Fruit fly (Drosophila melanogaster): ENCODE results near the gene CG11583.

The CG11583 gene

DNA sequence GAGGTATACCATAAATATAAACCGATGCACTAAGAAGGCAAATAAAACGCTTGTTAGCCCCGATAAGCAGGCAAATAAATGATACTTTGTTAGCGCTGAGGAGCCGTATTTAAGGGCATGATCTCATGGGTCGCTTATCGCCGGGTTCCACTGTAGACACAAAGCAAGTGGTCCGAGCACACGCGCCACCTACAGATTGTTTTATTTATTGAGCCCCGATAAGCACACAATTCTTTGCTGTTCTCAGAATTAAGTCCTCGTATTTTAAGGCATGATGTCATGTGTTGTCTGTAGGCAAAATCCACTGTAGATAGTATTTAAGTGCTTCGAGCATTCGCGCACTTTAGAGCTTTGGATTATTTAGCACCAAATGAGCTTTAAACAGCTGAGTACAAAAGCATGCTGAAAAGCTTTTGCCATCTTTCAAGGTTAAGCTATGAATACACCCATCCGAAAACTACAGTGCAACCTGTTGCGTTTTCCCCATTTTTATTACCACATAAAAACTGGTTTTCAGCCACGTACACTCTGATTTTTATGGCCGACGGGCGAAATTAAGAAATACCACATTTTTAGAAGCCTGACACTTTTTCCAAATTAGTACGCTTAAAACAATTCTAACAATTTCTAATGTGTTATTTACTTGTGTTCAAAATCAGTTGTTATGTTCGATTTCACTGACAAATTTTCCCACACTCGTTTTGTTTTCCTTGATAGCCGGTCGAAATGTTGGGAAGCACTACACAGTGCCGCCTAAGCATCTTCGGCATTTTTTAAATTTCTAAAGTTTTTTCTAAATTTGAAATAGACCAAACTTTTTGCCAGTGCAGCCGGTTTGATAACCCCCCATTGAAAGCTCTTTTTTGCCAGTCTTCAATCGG lies 42.9 kb downstream of the CG11583 start, which contains the start of gene Sqor (continued):
- TF ChIP-seq Fer3 (tag; optimal IDR thresholded peaks at IDR 0.05) = peak; percentile 87
- TF ChIP-seq Hr3 (GFP tag; optimal IDR thresholded peaks at IDR 0.05) = peak; percentile 65
- TF ChIP-seq CG1529 (GFP tag; optimal IDR thresholded peaks at IDR 0.05) = peak; percentile 69
- TF ChIP-seq CG10321 (GFP tag; IDR thresholded peaks at IDR 0.05) = peak; percentile 57; the same call in 1 of the 2 replicates
- TF ChIP-seq Lhr (GFP tag; optimal IDR thresholded peaks at IDR 0.05) = peak; percentile 28
- TF ChIP-seq zfh1 (GFP tag; IDR thresholded peaks at IDR 0.05) = peak; percentile 66; the same call in 2 of the 3 replicates
- peak; percentile 76 for TF ChIP-seq CG12071 (GFP tag; optimal IDR thresholded peaks at IDR 0.05)
- peak; percentile 83 for TF ChIP-seq cwo (GFP tag; optimal IDR thresholded peaks at IDR 0.05)
- TF ChIP-seq Rx (GFP tag; IDR thresholded peaks at IDR 0.05) = peak; percentile 68
- TF ChIP-seq Meics (GFP tag; optimal IDR thresholded peaks at IDR 0.05) = peak; percentile 92
- TF ChIP-seq Antp (GFP tag; optimal IDR thresholded peaks at IDR 0.05) = peak; percentile 91
- TF ChIP-seq wdn (GFP tag; IDR thresholded peaks at IDR 0.05) = peak; percentile 70
- peak; percentile 92 for TF ChIP-seq Drgx (GFP tag; IDR thresholded peaks at IDR 0.05)
- no peak for TF ChIP-seq CG42726 (GFP tag; IDR thresholded peaks at IDR 0.05; ENCODE audit: partially characterized antibody)
- TF ChIP-seq gem (tag; optimal IDR thresholded peaks at IDR 0.05) = peak; percentile 92
- peak; percentile 87 for TF ChIP-seq CG11456 (GFP tag; IDR thresholded peaks at IDR 0.05)
- TF ChIP-seq CG12391 (tag; optimal IDR thresholded peaks at IDR 0.05) = peak; percentile 84
- TF ChIP-seq CG14860 (GFP tag; IDR thresholded peaks at IDR 0.05; ENCODE audit: partially characterized antibody) = no peak
- peak; percentile 91 for TF ChIP-seq CG10147 (GFP tag; optimal IDR thresholded peaks at IDR 0.05)
- TF ChIP-seq D19A (tag; optimal IDR thresholded peaks at IDR 0.05) = peak; percentile 64
- TF ChIP-seq CG32772 (GFP tag; IDR thresholded peaks at IDR 0.05) = peak; percentile 72
- TF ChIP-seq hth (optimal IDR thresholded peaks at IDR 0.05) = no peak
- TF ChIP-seq CG4282 (GFP tag; optimal IDR thresholded peaks at IDR 0.05) = peak; percentile 80
- TF ChIP-seq psq (GFP tag; optimal IDR thresholded peaks at IDR 0.05) = peak; percentile 38
- no peak for TF ChIP-seq nau (GFP tag; optimal IDR thresholded peaks at IDR 0.05)
- no peak for TF ChIP-seq bigmax (GFP tag; optimal IDR thresholded peaks at IDR 0.05)
- no peak for TF ChIP-seq sc (optimal IDR thresholded peaks at IDR 0.05)
- TF ChIP-seq sc (GFP tag; optimal IDR thresholded peaks at IDR 0.05) = no peak
- TF ChIP-seq sd (tag; optimal IDR thresholded peaks at IDR 0.05) = peak; percentile 80
- peak; percentile 44 for TF ChIP-seq exex (tag; optimal IDR thresholded peaks at IDR 0.05)
- TF ChIP-seq CG11504 (tag; optimal IDR thresholded peaks at IDR 0.05) = peak; percentile 85
- peak; percentile 86 for TF ChIP-seq fd3F (GFP tag; optimal IDR thresholded peaks at IDR 0.05)
- TF ChIP-seq YL-1 (GFP tag; optimal IDR thresholded peaks at IDR 0.05) = peak; percentile 71
- peak; percentile 77 for TF ChIP-seq tgo (GFP tag; IDR thresholded peaks at IDR 0.05)
- no peak for TF ChIP-seq CG10431 (GFP tag; optimal IDR thresholded peaks at IDR 0.05)
- peak; percentile 89 for TF ChIP-seq CG7786 (GFP tag; optimal IDR thresholded peaks at IDR 0.05)
- TF ChIP-seq gt (GFP tag; IDR thresholded peaks at IDR 0.05) = no peak
- TF ChIP-seq Lpt (GFP tag; optimal IDR thresholded peaks at IDR 0.05) = no peak
- TF ChIP-seq H2.0 (GFP tag; IDR thresholded peaks at IDR 0.05) = peak; percentile 66; the same call in 1 of the 2 replicates
- peak; percentile 60 for TF ChIP-seq repo (GFP tag; optimal IDR thresholded peaks at IDR 0.05)
- peak; percentile 90 for TF ChIP-seq bcd (GFP tag; optimal IDR thresholded peaks at IDR 0.05)
- peak; percentile 83 for TF ChIP-seq CG17385 (GFP tag; optimal IDR thresholded peaks at IDR 0.05)
- peak; percentile 84 for TF ChIP-seq lab (GFP tag; optimal IDR thresholded peaks at IDR 0.05)
- TF ChIP-seq Adf1 (GFP tag; IDR thresholded peaks at IDR 0.05) = peak; percentile 23
- TF ChIP-seq her (GFP tag; optimal IDR thresholded peaks at IDR 0.05) = peak; percentile 86
- peak; percentile 56 for TF ChIP-seq CG10267 (tag; optimal IDR thresholded peaks at IDR 0.05)
- TF ChIP-seq da (GFP tag; optimal IDR thresholded peaks at IDR 0.05) = peak; percentile 66
- TF ChIP-seq CG33213 (GFP tag; optimal IDR thresholded peaks at IDR 0.05) = peak; percentile 79
- TF ChIP-seq HLHmδ (GFP tag; optimal IDR thresholded peaks at IDR 0.05) = no peak
